Worm (Caenorhabditis elegans): ENCODE data around the gene Y59A8B.26.

ce11 chrV:18021464-18021863 is 10.8 kb upstream of the Y59A8B.26 start:
- TF ChIP-seq fos-1 (tag; optimal IDR thresholded peaks at IDR 0.05) (no peak), nhr-76 (tag; optimal IDR thresholded peaks at IDR 0.05) (no peak), ama-1 (optimal IDR thresholded peaks at IDR 0.05) (no peak), nhr-11 (tag; optimal IDR thresholded peaks at IDR 0.05) (no peak)

Measured in whole organism, L3 larva.